Fruit fly (Drosophila melanogaster) Kc167 (cell line): ENCODE data around the gene Ror.

ENCODE experiments used
- Myc ChIP-seq: fragments of >200 bp; optimal IDR thresholded peaks from 2 replicates; lab custom pipeline; 2017; ENCODE audit warnings: missing external identifiers
- Sin3A ChIP-seq: fragments of >200 bp; optimal IDR thresholded peaks from 2 replicates; lab custom pipeline; 2018; ENCODE audit warnings: missing external identifiers
- h ChIP-seq: fragments of >200 bp; optimal IDR thresholded peaks from 3 replicates; lab custom pipeline; 2018; ENCODE audit warnings: missing external identifiers
- insv ChIP-seq: fragments of >200 bp; optimal IDR thresholded peaks from 3 replicates; lab custom pipeline; 2018; ENCODE audit warnings: missing external identifiers
- psq ChIP-seq: fragments of >200 bp; optimal IDR thresholded peaks from 2 replicates; lab custom pipeline; 2017; ENCODE audit warnings: missing external identifiers
- ttk ChIP-seq: sonication (Bioruptor generic); optimal IDR thresholded peaks from 2 replicates; lab custom pipeline; 2017; ENCODE audit warnings: missing external identifiers

DNA sequence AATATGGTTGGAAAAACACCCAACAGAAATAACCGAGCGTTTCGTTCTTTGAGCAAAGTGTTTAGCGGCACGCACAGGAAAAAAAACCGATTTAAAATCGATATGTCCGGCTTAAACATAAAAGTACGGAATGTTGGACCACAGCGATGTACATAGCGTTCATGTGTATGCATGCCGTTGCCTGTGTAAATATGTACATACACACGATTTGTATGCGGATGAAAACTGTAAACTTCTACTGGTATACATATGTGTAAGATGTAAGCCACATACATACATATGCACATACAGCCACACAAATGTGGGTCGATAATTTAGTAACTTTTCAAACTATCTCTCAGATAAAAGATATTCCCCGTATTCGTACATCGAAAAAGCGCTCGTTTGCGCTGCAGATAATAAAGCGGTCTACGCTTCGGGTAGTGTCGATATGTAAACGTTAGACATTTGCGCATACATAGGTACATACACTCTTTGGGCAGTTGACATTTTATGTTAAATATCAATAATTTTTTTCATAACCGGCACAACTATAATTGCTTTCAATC lies 1.9 kb upstream of the Ror start:
- no peak for TF ChIP-seq ttk (lab: Kevin White, UChicago)
- TF ChIP-seq Myc, result no peak
- TF ChIP-seq psq (lab: Kevin White, UChicago), result no peak
- no peak for TF ChIP-seq insv (lab: Kevin White, UChicago)
- no peak for TF ChIP-seq h
- TF ChIP-seq Sin3A (lab: Kevin White, UChicago), result no peak
